Worm (Caenorhabditis elegans): ENCODE results near the gene dve-1.

DNA sequence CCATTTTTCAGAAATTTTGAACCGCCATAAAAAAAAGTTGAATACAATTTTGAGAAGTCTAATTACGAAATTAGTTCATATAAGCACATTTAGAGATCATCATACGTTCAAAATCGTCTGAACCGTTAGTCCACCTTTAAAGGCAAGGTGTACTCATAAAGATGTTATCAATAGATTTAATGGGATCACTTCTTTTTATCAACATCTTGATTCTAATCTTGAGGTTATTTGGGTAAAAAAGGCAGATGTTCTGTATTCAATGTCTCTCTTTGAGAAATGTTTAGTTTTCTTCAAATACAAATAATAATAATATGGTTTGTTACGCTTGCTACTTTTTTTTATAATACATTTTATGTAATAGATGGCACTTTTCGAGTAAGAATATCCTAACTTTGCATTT is 25.7 kb upstream of the dve-1 start:
- TF ChIP-seq ama-1 (optimal IDR thresholded peaks at IDR 0.05) (no peak), tbx-37 (GFP tag; conservative IDR thresholded peaks at IDR 0.05) (no peak), ceh-13 (GFP tag; optimal IDR thresholded peaks at IDR 0.05) (no peak), hnd-1 (tag; optimal IDR thresholded peaks at IDR 0.05) (no peak), tbx-11 (GFP tag; IDR thresholded peaks at IDR 0.05) (no peak), tra-4 (tag; optimal IDR thresholded peaks at IDR 0.05) (no peak), flt-1 (GFP tag; IDR thresholded peaks at IDR 0.05) (no peak), ceh-36 (tag; optimal IDR thresholded peaks at IDR 0.05) (no peak), F13C5.2 (tag; optimal IDR thresholded peaks at IDR 0.05) (no peak), scrt-1 (GFP tag; IDR thresholded peaks at IDR 0.05) (no peak), hmbx-1 (tag; optimal IDR thresholded peaks at IDR 0.05) (no peak), hmg-4 (GFP tag; optimal IDR thresholded peaks at IDR 0.05) (no peak)
